Worm (Caenorhabditis elegans): ENCODE measurements around the gene T12B3.2.
"Not testable (repeated sequence)": the region's sequence is repeated elsewhere in the genome, so short reads cannot be mapped to it uniquely, and the experiment has no call there.

Gene T12B3.2

ce11 chrIV:7344020-7344419, 32.6 kb upstream of the T12B3.2 start:
- TF ChIP-seq unc-62 (GFP tag; optimal IDR thresholded peaks at IDR 0.05) (no peak), ztf-11 (tag; optimal IDR thresholded peaks at IDR 0.05) (no peak), ham-2 (GFP tag; optimal IDR thresholded peaks at IDR 0.05) (no peak), nhr-76 (tag; optimal IDR thresholded peaks at IDR 0.05) (no peak), bed-3 (GFP tag; optimal IDR thresholded peaks at IDR 0.05) (no peak), mep-1 (tag; optimal IDR thresholded peaks at IDR 0.05) (no peak), elt-1 (tag; optimal IDR thresholded peaks at IDR 0.05; ENCODE audit: borderline replicate concordance, insufficient read depth) (no peak), hlh-1 (tag; optimal IDR thresholded peaks at IDR 0.05) (no peak), lsy-2 (tag; optimal IDR thresholded peaks at IDR 0.05) (no peak), nhr-12 (tag; optimal IDR thresholded peaks at IDR 0.05) (no peak), mab-5 (tag; optimal IDR thresholded peaks at IDR 0.05) (no peak), cnd-1 (tag; optimal IDR thresholded peaks at IDR 0.05) (no peak), lin-32 (GFP tag; optimal IDR thresholded peaks at IDR 0.05) (no peak)

- TF ChIP-seq nhr-12 (tag; optimal IDR thresholded peaks at IDR 0.05) (no peak), ham-2 (GFP tag; optimal IDR thresholded peaks at IDR 0.05) (no peak), elt-1 (tag; optimal IDR thresholded peaks at IDR 0.05; ENCODE audit: borderline replicate concordance, insufficient read depth) (no peak), cnd-1 (tag; optimal IDR thresholded peaks at IDR 0.05) (no peak), flh-1 (GFP tag; optimal IDR thresholded peaks at IDR 0.05) (no peak), mep-1 (tag; optimal IDR thresholded peaks at IDR 0.05) (no peak), unc-62 (GFP tag; optimal IDR thresholded peaks at IDR 0.05) (no peak), snpc-4 (tag; optimal IDR thresholded peaks at IDR 0.05) (no peak), nhr-76 (tag; optimal IDR thresholded peaks at IDR 0.05) (no peak), unc-39 (tag; optimal IDR thresholded peaks at IDR 0.05) (no peak), zip-8 (tag; optimal IDR thresholded peaks at IDR 0.05) (no peak), tbx-8 (GFP tag; optimal IDR thresholded peaks at IDR 0.05) (no peak)
Observed at ce11 chrIV:7346751-7347150, 29.9 kb upstream of the T12B3.2 start, which contains the start of gene daf-42. TSS of gene daf-42 (minus strand) at chrIV:7346851.

- TF ChIP-seq hlh-1, snpc-4, nhr-12 (tag; optimal IDR thresholded peaks at IDR 0.05): not testable (repeated sequence)
Observed at ce11 chrIV:7365011-7365410, 11.6 kb upstream of the T12B3.2 start, which contains the start of gene Y40C5A.4. TSS of gene Y40C5A.4 (minus strand) at chrIV:7365111.

- TF ChIP-seq blmp-1 (tag; optimal IDR thresholded peaks at IDR 0.05); mab-5 (tag; optimal IDR thresholded peaks at IDR 0.05); ham-2 (GFP tag; optimal IDR thresholded peaks at IDR 0.05): not testable (repeated sequence)
Observed at ce11 chrIV:7374847-7375246, 1.8 kb upstream of the T12B3.2 start, which contains the start of gene T12B3.3. TSS of gene T12B3.3 (plus strand) at chrIV:7375147.

- TF ChIP-seq sptf-1 (tag; optimal IDR thresholded peaks at IDR 0.05): no peak
- TF ChIP-seq unc-39 (tag; optimal IDR thresholded peaks at IDR 0.05): no peak
- TF ChIP-seq elt-3 (tag; optimal IDR thresholded peaks at IDR 0.05): no peak
- TF ChIP-seq zip-8 (tag; optimal IDR thresholded peaks at IDR 0.05): no peak
- no peak for TF ChIP-seq lin-32 (GFP tag; optimal IDR thresholded peaks at IDR 0.05)
- no peak for TF ChIP-seq ceh-43 (GFP tag; optimal IDR thresholded peaks at IDR 0.05)
- no peak for TF ChIP-seq blmp-1 (tag; optimal IDR thresholded peaks at IDR 0.05)
Observed at ce11 chrIV:7381754-7382153, 5.1 kb downstream of the T12B3.2 start, which contains the start of gene ptp-8. TSS of gene ptp-8 (plus strand) at chrIV:7382054.

- TF ChIP-seq mep-1 (tag; optimal IDR thresholded peaks at IDR 0.05) (peak; percentile 33), drap-1 (GFP tag; optimal IDR thresholded peaks at IDR 0.05) (peak; percentile 34), pha-4 (tag; optimal IDR thresholded peaks at IDR 0.05) (peak; percentile 53), nhr-76 (tag; optimal IDR thresholded peaks at IDR 0.05) (no peak), unc-39 (tag; optimal IDR thresholded peaks at IDR 0.05) (no peak), mls-2 (tag; optimal IDR thresholded peaks at IDR 0.05) (peak; percentile 76), zip-8 (tag; optimal IDR thresholded peaks at IDR 0.05) (no peak), sptf-1 (tag; optimal IDR thresholded peaks at IDR 0.05) (peak; percentile 41), lin-13 (tag; optimal IDR thresholded peaks at IDR 0.05) (peak; percentile 21), unc-120 (tag; optimal IDR thresholded peaks at IDR 0.05; ENCODE audit: poor library complexity, severe bottlenecking) (peak; percentile 61), ces-1 (GFP tag; optimal IDR thresholded peaks at IDR 0.05) (peak; percentile 83), elt-3 (tag; optimal IDR thresholded peaks at IDR 0.05) (no peak), ham-2 (GFP tag; optimal IDR thresholded peaks at IDR 0.05) (peak; percentile 60), unc-62 (GFP tag; optimal IDR thresholded peaks at IDR 0.05) (peak; percentile 90), nhr-237 (tag; optimal IDR thresholded peaks at IDR 0.05) (peak; percentile 41)
Observed at ce11 chrIV:7386835-7387551, 10.4 kb downstream of the T12B3.2 start.

All from whole organism, mixed stage, embryonic.